Worm (Caenorhabditis elegans) whole organism, early embryonic: Measurements from ENCODE around the gene kel-10.

ENCODE experiments used
- F13C5.2 ChIP-seq: sonication (generic microtip); optimal IDR thresholded peaks from 2 replicates; lab custom pipeline; 2017; ENCODE audit warnings: mild to moderate bottlenecking, missing genetic modification characterization, inconsistent platforms, missing compliant biosample characterization
- ama-1 ChIP-seq: fragments of 150-350 bp; optimal IDR thresholded peaks from 2 replicates; lab custom pipeline; 2014
- ceh-13 ChIP-seq: fragments of 200-800 bp; sonication (Bioruptor generic); optimal IDR thresholded peaks from 2 replicates; lab custom pipeline; 2018; ENCODE audit warnings: mild to moderate bottlenecking, missing genetic modification characterization, missing compliant biosample characterization
- ceh-36 ChIP-seq: sonication (generic microtip); optimal IDR thresholded peaks from 2 replicates; lab custom pipeline; 2016; ENCODE audit warnings: missing genetic modification characterization, inconsistent platforms, missing compliant biosample characterization
- flt-1 ChIP-seq: fragments of 200-800 bp; sonication (Bioruptor generic); IDR thresholded peaks from 2 replicates; pipeline ENCODE4 v1.3.6; 2022; ENCODE audit warnings: missing genetic modification characterization, missing compliant biosample characterization
- scrt-1 ChIP-seq: fragments of 200-800 bp; sonication (Bioruptor generic); IDR thresholded peaks from 2 replicates; pipeline ENCODE4 v1.3.6; 2022; ENCODE audit warnings: missing genetic modification characterization, missing compliant biosample characterization
- sea-1 ChIP-seq: fragments of 200-800 bp; sonication (Bioruptor generic); conservative IDR thresholded peaks from 2 replicates; pipeline ENCODE4 v1.3.6; 2022; ENCODE audit warnings: missing genetic modification characterization, missing compliant biosample characterization

ce11 chrIII:10106390-10106789 lies 5.1 kb upstream of the kel-10 start, which contains the start of gene srt-55:
- no peak for TF ChIP-seq ama-1
- TF ChIP-seq ceh-13 (GFP tag; lab: Kevin White, UChicago) = no peak
- no peak for TF ChIP-seq flt-1 (GFP tag; lab: Robert Waterston, UW)
- no peak for TF ChIP-seq sea-1 (GFP tag; lab: Robert Waterston, UW)
- no peak for TF ChIP-seq F13C5.2 (tag; lab: Kevin White, UChicago)
- TF ChIP-seq ceh-36 = no peak
- TF ChIP-seq scrt-1 = no peak
